Worm (Caenorhabditis elegans): Measurements from ENCODE around the gene lact-3.

lact-3 gene

ce11 chrII:10696060-10696459, 38.6 kb upstream of the lact-3 start:
- TF ChIP-seq pha-4 (tag; optimal IDR thresholded peaks at IDR 0.05) (no peak), elt-2 (tag; optimal IDR thresholded peaks at IDR 0.05) (no peak), nhr-76 (tag; optimal IDR thresholded peaks at IDR 0.05) (no peak), lin-39 (tag; optimal IDR thresholded peaks at IDR 0.05) (no peak), fkh-10 (GFP tag; optimal IDR thresholded peaks at IDR 0.05) (peak; percentile 5)

ce11 chrII:10694713-10695112, 37.2 kb upstream of the lact-3 start, which contains the start of gene lgc-57:
Gene lgc-57 (plus strand): TSS chrII:10695013.
- no peak for TF ChIP-seq pha-4 (tag; optimal IDR thresholded peaks at IDR 0.05)
- no peak for TF ChIP-seq elt-1 (tag; optimal IDR thresholded peaks at IDR 0.05)
- TF ChIP-seq ceh-82 (tag; optimal IDR thresholded peaks at IDR 0.05): no peak
- TF ChIP-seq nhr-67 (tag; optimal IDR thresholded peaks at IDR 0.05): no peak
- TF ChIP-seq nhr-11 (tag; optimal IDR thresholded peaks at IDR 0.05): no peak
- no peak for TF ChIP-seq zag-1 (tag; optimal IDR thresholded peaks at IDR 0.05)
- no peak for TF ChIP-seq sea-2 (GFP tag; optimal IDR thresholded peaks at IDR 0.05)
- TF ChIP-seq tbx-2 (tag; optimal IDR thresholded peaks at IDR 0.05): no peak
- no peak for TF ChIP-seq ceh-9 (tag; optimal IDR thresholded peaks at IDR 0.05)
- TF ChIP-seq nfya-1 (tag; optimal IDR thresholded peaks at IDR 0.05; ENCODE audit: insufficient read depth): no peak
- TF ChIP-seq nhr-76 (tag; optimal IDR thresholded peaks at IDR 0.05): no peak
- TF ChIP-seq jun-1 (tag; optimal IDR thresholded peaks at IDR 0.05): no peak

ce11 chrII:10693655-10694054, 36.2 kb upstream of the lact-3 start, which contains the start of gene gbh-1:
Gene gbh-1 (minus strand): TSS chrII:10693803.
- TF ChIP-seq lin-39 (tag; optimal IDR thresholded peaks at IDR 0.05) (no peak), elt-2 (tag; optimal IDR thresholded peaks at IDR 0.05) (peak; percentile 60), pqm-1 (tag; optimal IDR thresholded peaks at IDR 0.05) (peak; percentile 53)

DNA sequence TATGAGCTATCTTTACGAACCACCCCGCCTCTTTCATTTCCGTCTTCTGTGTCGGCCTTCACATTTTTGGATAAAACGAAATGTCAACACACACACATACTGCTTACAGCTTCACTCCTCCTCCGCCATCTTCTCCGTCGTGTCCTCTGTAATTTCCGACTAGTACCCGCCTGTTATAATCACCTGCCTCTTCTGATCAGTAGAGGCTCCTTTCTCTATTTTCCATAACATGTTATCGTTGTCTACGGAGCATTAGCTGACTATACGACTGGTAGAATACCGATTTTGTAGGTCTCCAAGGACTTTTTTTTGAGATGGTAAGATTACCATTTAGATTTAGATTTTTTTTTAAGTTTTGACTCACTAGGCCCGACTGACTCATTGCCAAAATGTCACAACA, 27.5 kb upstream of the lact-3 start:
- TF ChIP-seq eor-1 (tag; optimal IDR thresholded peaks at IDR 0.05): no peak
- no peak for TF ChIP-seq pqm-1 (tag; optimal IDR thresholded peaks at IDR 0.05)
- no peak for TF ChIP-seq aly-2 (tag; optimal IDR thresholded peaks at IDR 0.05)
- no peak for TF ChIP-seq mml-1 (tag; optimal IDR thresholded peaks at IDR 0.05)
- no peak for TF ChIP-seq lsy-12 (tag; optimal IDR thresholded peaks at IDR 0.05)
- TF ChIP-seq nhr-67 (tag; optimal IDR thresholded peaks at IDR 0.05): no peak
- TF ChIP-seq snpc-4 (tag; optimal IDR thresholded peaks at IDR 0.05): no peak
- no peak for TF ChIP-seq R02D3.7 (tag; optimal IDR thresholded peaks at IDR 0.05)
- no peak for TF ChIP-seq elt-1 (tag; optimal IDR thresholded peaks at IDR 0.05)
- no peak for TF ChIP-seq elt-3 (tag; optimal IDR thresholded peaks at IDR 0.05)
- TF ChIP-seq ceh-28 (tag; optimal IDR thresholded peaks at IDR 0.05): no peak
- TF ChIP-seq ztf-11 (tag; optimal IDR thresholded peaks at IDR 0.05): no peak
- no peak for TF ChIP-seq sea-2 (GFP tag; optimal IDR thresholded peaks at IDR 0.05)
- TF ChIP-seq nhr-23 (tag; optimal IDR thresholded peaks at IDR 0.05): no peak

DNA sequence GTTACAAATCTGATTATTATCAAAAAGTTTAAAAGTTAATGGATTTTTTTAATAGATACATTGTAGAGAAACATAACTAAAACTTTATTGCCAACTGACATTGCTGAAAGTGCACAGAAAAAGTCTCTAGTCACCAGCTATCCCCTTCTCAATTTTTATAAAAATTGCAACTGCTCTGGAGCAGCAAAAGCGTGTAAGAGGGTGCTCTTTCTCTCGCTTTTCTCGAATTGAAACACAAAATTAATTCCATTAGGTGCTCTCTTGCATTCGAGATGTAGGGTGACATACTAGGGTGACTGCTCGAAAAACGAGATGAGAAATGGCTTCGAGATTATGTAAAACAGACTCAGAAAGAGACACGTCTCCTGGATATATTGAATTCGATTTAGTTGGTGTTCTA, 23.1 kb upstream of the lact-3 start:
- no peak for TF ChIP-seq ZK546.5 (tag; optimal IDR thresholded peaks at IDR 0.05)
- TF ChIP-seq fkh-2 (tag; optimal IDR thresholded peaks at IDR 0.05): no peak
- no peak for TF ChIP-seq mdl-1 (tag; optimal IDR thresholded peaks at IDR 0.05)
- no peak for TF ChIP-seq nhr-77 (tag; optimal IDR thresholded peaks at IDR 0.05)
- TF ChIP-seq elt-3 (tag; optimal IDR thresholded peaks at IDR 0.05): no peak
- no peak for TF ChIP-seq nhr-237 (tag; optimal IDR thresholded peaks at IDR 0.05)
- no peak for TF ChIP-seq skn-1 (tag; optimal IDR thresholded peaks at IDR 0.05)
- no peak for TF ChIP-seq fos-1 (tag; optimal IDR thresholded peaks at IDR 0.05)
- TF ChIP-seq ceh-9 (tag; optimal IDR thresholded peaks at IDR 0.05): no peak
- no peak for TF ChIP-seq eor-1 (tag; optimal IDR thresholded peaks at IDR 0.05)
- TF ChIP-seq ama-1 (optimal IDR thresholded peaks at IDR 0.05): no peak
- TF ChIP-seq fkh-10 (GFP tag; optimal IDR thresholded peaks at IDR 0.05): no peak

- TF ChIP-seq nhr-12 (tag; optimal IDR thresholded peaks at IDR 0.05): no peak
- no peak for TF ChIP-seq unc-62 (GFP tag; optimal IDR thresholded peaks at IDR 0.05)
- no peak for TF ChIP-seq ZK546.5 (tag; optimal IDR thresholded peaks at IDR 0.05)
- no peak for TF ChIP-seq snpc-4 (tag; optimal IDR thresholded peaks at IDR 0.05)
- TF ChIP-seq eor-1 (tag; optimal IDR thresholded peaks at IDR 0.05): no peak
- TF ChIP-seq ztf-11 (tag; optimal IDR thresholded peaks at IDR 0.05): no peak
- no peak for TF ChIP-seq skn-1 (tag; optimal IDR thresholded peaks at IDR 0.05)
- TF ChIP-seq nhr-23 (tag; optimal IDR thresholded peaks at IDR 0.05): no peak
- no peak for TF ChIP-seq daf-12 (tag; optimal IDR thresholded peaks at IDR 0.05)
- no peak for TF ChIP-seq nhr-28 (tag; optimal IDR thresholded peaks at IDR 0.05)
- TF ChIP-seq R02D3.7 (tag; optimal IDR thresholded peaks at IDR 0.05): no peak
- TF ChIP-seq mml-1 (tag; optimal IDR thresholded peaks at IDR 0.05): no peak
- TF ChIP-seq ama-1 (optimal IDR thresholded peaks at IDR 0.05): no peak
Observed at ce11 chrII:10680130-10680529, 22.6 kb upstream of the lact-3 start.
